Worm (Caenorhabditis elegans): ENCODE results near the gene srh-10.

- TF ChIP-seq nhr-80 (tag; optimal IDR thresholded peaks at IDR 0.05) (no peak), K12H6.12 (tag; optimal IDR thresholded peaks at IDR 0.05) (no peak), snpc-4 (GFP tag; optimal IDR thresholded peaks at IDR 0.05) (no peak), snpc-4 (tag; optimal IDR thresholded peaks at IDR 0.05) (no peak), lsl-1 (GFP tag; optimal IDR thresholded peaks at IDR 0.05) (no peak), repo-1 (tag; optimal IDR thresholded peaks at IDR 0.05) (no peak), atf-7 (tag; optimal IDR thresholded peaks at IDR 0.05) (no peak), him-1 (tag; optimal IDR thresholded peaks at IDR 0.05) (no peak), unc-62 (GFP tag; optimal IDR thresholded peaks at IDR 0.05) (no peak), ets-4 (GFP tag; optimal IDR thresholded peaks at IDR 0.05) (no peak), ama-1 (optimal IDR thresholded peaks at IDR 0.05) (no peak), ama-1 (GFP tag; optimal IDR thresholded peaks at IDR 0.05) (no peak), ceh-27 (GFP tag; optimal IDR thresholded peaks at IDR 0.05) (no peak), hsf-1 (GFP tag; IDR thresholded peaks at IDR 0.05) (no peak), let-526 (GFP tag; IDR thresholded peaks at IDR 0.05) (no peak)
Observed at ce11 chrV:6105374-6105773, 38.4 kb upstream of the srh-10 start, which contains the start of gene atf-8.
